Worm (Caenorhabditis elegans): ENCODE data around the gene W04E12.2.

W04E12.2 gene

ce11 chrV:19741034-19741433, at the start of gene W04E12.2:
Gene W04E12.2, minus strand, starts transcription at chrV:19741134.
- TF ChIP-seq npax-4 (tag; optimal IDR thresholded peaks at IDR 0.05) (no peak), tbx-7 (tag; optimal IDR thresholded peaks at IDR 0.05) (no peak), tbx-2 (tag; optimal IDR thresholded peaks at IDR 0.05) (no peak), pat-9 (tag; optimal IDR thresholded peaks at IDR 0.05) (no peak), odd-2 (tag; optimal IDR thresholded peaks at IDR 0.05) (no peak), fax-1 (tag; optimal IDR thresholded peaks at IDR 0.05) (no peak), pros-1 (tag; optimal IDR thresholded peaks at IDR 0.05) (no peak), ets-4 (tag; optimal IDR thresholded peaks at IDR 0.05) (no peak), pag-3 (tag; optimal IDR thresholded peaks at IDR 0.05; ENCODE audit: borderline replicate concordance) (no peak), ceh-2 (tag; optimal IDR thresholded peaks at IDR 0.05) (no peak), elt-4 (tag; optimal IDR thresholded peaks at IDR 0.05) (no peak), pax-1 (tag; optimal IDR thresholded peaks at IDR 0.05) (no peak), sdc-2 (tag; optimal IDR thresholded peaks at IDR 0.05) (no peak), ceh-18 (tag; optimal IDR thresholded peaks at IDR 0.05) (no peak)

DNA sequence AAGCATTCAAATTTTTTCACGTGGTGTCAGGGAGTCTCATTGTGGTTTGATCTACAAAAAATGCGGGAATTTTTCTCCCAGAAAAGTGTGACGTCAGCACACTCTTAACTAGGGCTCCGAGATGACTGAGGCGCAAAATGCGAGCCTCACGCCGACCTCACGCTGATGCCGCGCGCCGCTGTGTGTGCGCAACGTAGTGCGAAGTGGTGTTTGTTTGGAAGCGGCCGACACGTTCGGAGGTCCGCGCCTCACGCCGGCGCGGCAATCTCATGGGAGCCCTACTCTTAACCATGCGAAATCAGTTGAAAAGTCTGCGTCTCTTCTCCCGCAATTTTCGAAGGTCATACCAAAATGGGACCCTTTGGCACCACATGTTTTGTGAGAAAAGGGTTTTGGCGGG, 49.3 kb upstream of the W04E12.2 start:
- no peak for TF ChIP-seq syd-9 (tag; optimal IDR thresholded peaks at IDR 0.05)
- TF ChIP-seq ceh-6 (GFP tag; optimal IDR thresholded peaks at IDR 0.05) = no peak
- TF ChIP-seq pat-9 (tag; optimal IDR thresholded peaks at IDR 0.05) = no peak

ce11 chrV:19788360-19788759, 47.4 kb upstream of the W04E12.2 start, which contains the start of gene clec-258:
Gene clec-258, plus strand, starts transcription at chrV:19788440.
- no peak for TF ChIP-seq C08G9.2 (tag; optimal IDR thresholded peaks at IDR 0.05)
- peak; percentile 55 for TF ChIP-seq elt-2 (tag; optimal IDR thresholded peaks at IDR 0.05)

DNA sequence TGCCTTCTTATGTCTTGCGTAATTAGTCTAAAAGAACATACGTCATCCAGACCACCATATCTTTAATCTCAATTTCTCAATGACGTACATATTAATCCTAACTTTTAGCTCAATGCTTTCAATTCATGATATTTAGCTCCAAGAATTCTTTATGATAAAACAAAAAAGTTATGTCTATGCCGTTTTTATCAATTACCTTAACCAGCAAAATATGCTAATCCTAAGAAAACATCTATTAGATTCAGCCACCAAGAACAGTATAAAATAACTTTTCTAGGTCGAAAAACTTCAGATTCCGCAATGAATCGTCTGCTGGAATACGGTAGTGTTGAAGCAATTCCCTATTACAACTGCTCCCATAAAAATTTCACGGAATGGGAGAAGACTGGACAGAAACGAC, 42.9 kb upstream of the W04E12.2 start, which contains the start of gene srt-45:
TSS of gene srt-45 (plus strand) at position 301 of the 400 bp plus-strand sequence.
- TF ChIP-seq ceh-14 (tag; optimal IDR thresholded peaks at IDR 0.05) (no peak), ama-1 (optimal IDR thresholded peaks at IDR 0.05) (no peak), mec-3 (tag; optimal IDR thresholded peaks at IDR 0.05; ENCODE audit: borderline replicate concordance) (no peak), unc-55 (GFP tag; optimal IDR thresholded peaks at IDR 0.05) (no peak), C08G9.2 (tag; optimal IDR thresholded peaks at IDR 0.05) (no peak), hlh-30 (tag; optimal IDR thresholded peaks at IDR 0.05; ENCODE audit: insufficient read depth) (no peak), sox-2 (GFP tag; IDR thresholded peaks at IDR 0.05) (no peak)

DNA sequence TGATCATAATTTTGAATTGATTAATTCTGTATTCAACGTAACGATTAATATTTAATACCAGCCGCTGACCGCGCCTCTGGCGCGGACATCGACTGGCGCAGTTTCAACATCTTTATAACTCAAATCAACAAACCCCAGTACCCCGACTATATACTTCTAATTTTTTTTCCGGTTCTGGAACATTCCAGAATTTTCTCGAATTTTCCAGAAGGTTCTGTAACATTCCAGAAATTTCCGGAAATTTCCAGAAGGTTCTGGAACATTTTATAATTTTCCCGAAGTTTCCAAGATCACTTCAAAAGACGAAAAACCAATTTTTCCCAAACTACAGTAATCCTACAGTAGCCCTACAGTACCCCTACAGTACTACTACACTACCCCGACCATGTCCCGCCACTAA, 38.3 kb upstream of the W04E12.2 start:
- no peak for TF ChIP-seq hlh-13 (GFP tag; optimal IDR thresholded peaks at IDR 0.05)
- no peak for TF ChIP-seq ceh-34 (tag; optimal IDR thresholded peaks at IDR 0.05)
- no peak for TF ChIP-seq gmeb-2 (tag; optimal IDR thresholded peaks at IDR 0.05)
- TF ChIP-seq ceh-14 (tag; optimal IDR thresholded peaks at IDR 0.05) = no peak
- TF ChIP-seq K02D7.2 (tag; optimal IDR thresholded peaks at IDR 0.05) = no peak
- TF ChIP-seq ceh-31 (tag; optimal IDR thresholded peaks at IDR 0.05) = no peak
- TF ChIP-seq npax-4 (tag; optimal IDR thresholded peaks at IDR 0.05) = no peak

DNA sequence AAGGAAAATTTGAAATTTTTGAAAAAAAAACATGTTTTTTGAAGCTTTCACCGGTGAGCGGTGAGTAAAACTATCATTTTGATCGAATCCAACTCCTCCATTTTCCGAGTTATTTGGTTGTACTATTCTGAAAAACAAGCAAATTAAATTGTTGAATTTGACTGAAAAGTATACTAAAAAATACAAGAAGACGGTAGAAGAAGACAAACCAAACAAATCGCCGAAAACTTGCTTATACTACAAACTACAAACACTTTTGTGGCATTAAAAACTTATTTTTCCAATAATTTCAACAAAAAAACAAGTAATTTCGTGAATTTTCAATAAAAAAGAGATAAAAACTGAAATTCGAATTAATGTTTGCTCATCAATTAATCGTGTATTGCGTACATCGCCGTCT, 37.7 kb upstream of the W04E12.2 start, which contains the start of gene fbxa-194:
TSS of gene fbxa-194 (minus strand) at position 101 of the 400 bp plus-strand sequence.
- no peak for TF ChIP-seq hlh-30 (tag; optimal IDR thresholded peaks at IDR 0.05; ENCODE audit: insufficient read depth)
- TF ChIP-seq C38D4.7 (GFP tag; optimal IDR thresholded peaks at IDR 0.05) = no peak
- TF ChIP-seq K02D7.2 (tag; optimal IDR thresholded peaks at IDR 0.05) = no peak
- no peak for TF ChIP-seq ahr-1 (tag; optimal IDR thresholded peaks at IDR 0.05)
- TF ChIP-seq pat-9 (tag; optimal IDR thresholded peaks at IDR 0.05) = no peak
- TF ChIP-seq C08G9.2 (tag; optimal IDR thresholded peaks at IDR 0.05) = no peak
- TF ChIP-seq syd-9 (tag; optimal IDR thresholded peaks at IDR 0.05) = no peak
- TF ChIP-seq che-1 (tag; optimal IDR thresholded peaks at IDR 0.05) = no peak
- no peak for TF ChIP-seq ceh-19 (GFP tag; optimal IDR thresholded peaks at IDR 0.05)
- TF ChIP-seq ceh-18 (tag; optimal IDR thresholded peaks at IDR 0.05) = no peak
- TF ChIP-seq unc-86 (tag; optimal IDR thresholded peaks at IDR 0.05) = no peak
- no peak for TF ChIP-seq nhr-232 (tag; optimal IDR thresholded peaks at IDR 0.05)
- TF ChIP-seq elt-4 (tag; optimal IDR thresholded peaks at IDR 0.05) = no peak
- no peak for TF ChIP-seq ceh-2 (tag; optimal IDR thresholded peaks at IDR 0.05)
